Fruit fly (Drosophila melanogaster): ENCODE data around the gene CG42815.

The CG42815 gene

dm6 chr3L:17754285-17754684 lies 37.0 kb downstream of the CG42815 start:
- TF ChIP-seq CG17806 (tag; optimal IDR thresholded peaks at IDR 0.05) (no peak), CG12605 (GFP tag; IDR thresholded peaks at IDR 0.05) (no peak), CG9948 (tag; optimal IDR thresholded peaks at IDR 0.05) (no peak), CG32121 (GFP tag; IDR thresholded peaks at IDR 0.05) (no peak), CG8159 (tag; optimal IDR thresholded peaks at IDR 0.05) (no peak), CG8301 (tag; optimal IDR thresholded peaks at IDR 0.05) (no peak), Snoo (tag; optimal IDR thresholded peaks at IDR 0.05) (no peak), gl (tag; optimal IDR thresholded peaks at IDR 0.05) (no peak), CG4496 (GFP tag; IDR thresholded peaks at IDR 0.05) (no peak)

DNA sequence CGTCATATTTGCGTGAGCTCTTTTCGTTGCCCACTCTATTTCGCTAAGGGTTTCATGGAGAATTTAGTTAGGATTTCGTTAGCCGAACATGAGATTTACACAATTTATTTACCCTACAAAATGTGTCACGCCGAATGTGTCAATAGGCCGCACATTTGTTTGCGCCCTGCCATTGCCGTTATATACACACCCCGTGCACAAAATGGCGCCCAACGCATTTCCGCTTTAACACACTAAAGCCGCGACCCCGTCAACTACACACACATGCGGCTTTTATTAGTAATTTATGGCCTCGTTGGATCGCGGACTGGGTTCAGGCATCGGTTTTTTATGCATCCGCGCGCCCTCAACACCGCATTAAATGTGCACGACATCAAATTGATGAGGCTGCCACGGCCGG lies 40.8 kb downstream of the CG42815 start, which contains the start of gene Adgf-B:
Gene Adgf-B (minus strand): TSS at position 101 of the 400 bp plus-strand sequence.
- TF ChIP-seq Snoo (tag; optimal IDR thresholded peaks at IDR 0.05) = no peak

- TF ChIP-seq Pif1B (GFP tag; optimal IDR thresholded peaks at IDR 0.05) = no peak
- no peak for TF ChIP-seq CG8159 (tag; optimal IDR thresholded peaks at IDR 0.05)
- no peak for TF ChIP-seq D1 (tag; optimal IDR thresholded peaks at IDR 0.05)
Measured at dm6 chr3L:17746760-17747159, 44.5 kb downstream of the CG42815 start, which contains the start of gene CG6034. Gene CG6034 (minus strand): TSS chr3L:17746860.

DNA sequence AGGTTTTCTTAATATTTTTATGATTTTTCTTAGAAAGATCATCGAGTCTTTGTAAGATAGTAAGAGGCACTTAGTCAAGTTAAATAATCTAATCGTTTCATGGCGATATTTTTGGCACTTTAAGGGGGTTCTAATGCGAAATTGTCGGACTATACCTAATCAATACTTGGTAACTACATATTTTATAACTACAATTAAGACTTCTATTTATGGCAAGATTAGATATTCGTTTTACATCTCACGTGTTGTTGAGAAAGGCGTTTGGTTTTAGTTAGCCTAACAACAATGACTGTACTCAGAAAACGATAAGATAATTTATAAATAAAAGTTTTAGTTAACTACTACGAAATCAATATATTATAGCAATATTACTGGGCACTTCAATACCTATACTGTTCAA lies 48.8 kb downstream of the CG42815 start:
- no peak for TF ChIP-seq CG34367 (tag; optimal IDR thresholded peaks at IDR 0.05)
- no peak for TF ChIP-seq Snoo (tag; optimal IDR thresholded peaks at IDR 0.05)
- no peak for TF ChIP-seq CG10348 (GFP tag; IDR thresholded peaks at IDR 0.05)
- TF ChIP-seq CG14655 (GFP tag; optimal IDR thresholded peaks at IDR 0.05) = no peak
- TF ChIP-seq rn (GFP tag; IDR thresholded peaks at IDR 0.05) = no peak
